Fruit fly (Drosophila melanogaster): ENCODE results near the gene CG14565.

Gene CG14565

dm6 chr3L:21769515-21769914 lies 25.4 kb upstream of the CG14565 start, which contains the start of gene CG7370:
Gene CG7370, plus strand, starts transcription at chr3L:21769815.
- TF ChIP-seq pita (GFP tag; optimal IDR thresholded peaks at IDR 0.05) = no peak
- TF ChIP-seq sens (GFP tag) = peak; percentile 59
- TF ChIP-seq Trl (optimal IDR thresholded peaks at IDR 0.05) = peak in 1 of 2 experiments; percentile 4
- no peak for TF ChIP-seq Trl (GFP tag; optimal IDR thresholded peaks at IDR 0.05)
- peak; percentile 44 for TF ChIP-seq ewg (GFP tag; optimal IDR thresholded peaks at IDR 0.05)
- TF ChIP-seq D19B (GFP tag; optimal IDR thresholded peaks at IDR 0.05) = no peak
- TF ChIP-seq Scr (GFP tag; IDR thresholded peaks at IDR 0.05; ENCODE audit: partially characterized antibody) = 0 out of 2 replicates have a peak, but pooled peaks have one; percentile 29
- TF ChIP-seq CG2678 (tag; optimal IDR thresholded peaks at IDR 0.05) = no peak
- TF ChIP-seq Side (GFP tag; optimal IDR thresholded peaks at IDR 0.05) = no peak
- TF ChIP-seq CG11504 (tag; optimal IDR thresholded peaks at IDR 0.05) = peak; percentile 74
- peak; percentile 4 for TF ChIP-seq abd-A (tag; optimal IDR thresholded peaks at IDR 0.05)
- peak; percentile 15 for TF ChIP-seq nerfin-1 (tag; optimal IDR thresholded peaks at IDR 0.05)
- peak; percentile 42; the same call in 1 of the 2 replicates for TF ChIP-seq crol (GFP tag; IDR thresholded peaks at IDR 0.05)
- TF ChIP-seq chinmo (GFP tag; IDR thresholded peaks at IDR 0.05; ENCODE audit: partially characterized antibody) = peak; percentile 10; the same call in 1 of the 4 replicates

dm6 chr3L:21765931-21766330 lies 21.9 kb upstream of the CG14565 start:
- TF ChIP-seq Hr3 (GFP tag; optimal IDR thresholded peaks at IDR 0.05) = no peak
- TF ChIP-seq CG15073 (GFP tag; optimal IDR thresholded peaks at IDR 0.05) = no peak
- TF ChIP-seq gt (GFP tag; IDR thresholded peaks at IDR 0.05) = no peak
- peak; percentile 89 for TF ChIP-seq CG17802 (tag; optimal IDR thresholded peaks at IDR 0.05)
- no peak for TF ChIP-seq CG13287 (GFP tag; IDR thresholded peaks at IDR 0.05; ENCODE audit: partially characterized antibody)
- no peak for TF ChIP-seq HmgD (GFP tag; optimal IDR thresholded peaks at IDR 0.05)
- peak; percentile 46 for TF ChIP-seq oc (tag; optimal IDR thresholded peaks at IDR 0.05)
- TF ChIP-seq Hmr (GFP tag; optimal IDR thresholded peaks at IDR 0.05) = no peak
- TF ChIP-seq CG33557 (GFP tag; optimal IDR thresholded peaks at IDR 0.05) = no peak
- TF ChIP-seq stwl (tag; optimal IDR thresholded peaks at IDR 0.05) = peak; percentile 24
- TF ChIP-seq ci (GFP tag; IDR thresholded peaks at IDR 0.05) = 0 out of 3 replicates have a peak, but pooled peaks have one; percentile 41
- no peak for TF ChIP-seq Tbp (GFP tag; optimal IDR thresholded peaks at IDR 0.05)
- TF ChIP-seq nerfin-2 (GFP tag; IDR thresholded peaks at IDR 0.05; ENCODE audit: partially characterized antibody) = no peak
- TF ChIP-seq CG8281 (tag; optimal IDR thresholded peaks at IDR 0.05) = no peak
- no peak for TF ChIP-seq vvl (GFP tag; IDR thresholded peaks at IDR 0.05)
- TF ChIP-seq sr (GFP tag; IDR thresholded peaks at IDR 0.05) = peak; percentile 83
- peak in 1 of 2 experiments; percentile 53 for TF ChIP-seq Hr78 (GFP tag; optimal IDR thresholded peaks at IDR 0.05)
- TF ChIP-seq Chrac-16 (GFP tag; optimal IDR thresholded peaks at IDR 0.05) = no peak
- TF ChIP-seq CG17359 (tag; optimal IDR thresholded peaks at IDR 0.05) = no peak
- TF ChIP-seq onecut (GFP tag; IDR thresholded peaks at IDR 0.05) = no peak
- TF ChIP-seq wdn (GFP tag; IDR thresholded peaks at IDR 0.05) = no peak
- TF ChIP-seq Dip2 (GFP tag; IDR thresholded peaks at IDR 0.05) = no peak
- TF ChIP-seq chinmo (GFP tag; IDR thresholded peaks at IDR 0.05; ENCODE audit: partially characterized antibody) = no peak
- no peak for TF ChIP-seq twi (tag; optimal IDR thresholded peaks at IDR 0.05)
- TF ChIP-seq Ssrp (tag; optimal IDR thresholded peaks at IDR 0.05) = no peak
- no peak for TF ChIP-seq CG3163 (GFP tag; optimal IDR thresholded peaks at IDR 0.05)
- TF ChIP-seq pros (GFP tag; optimal IDR thresholded peaks at IDR 0.05) = no peak
- no peak for TF ChIP-seq MESR4 (GFP tag; optimal IDR thresholded peaks at IDR 0.05)

All from whole organism, embryonic.